Worm (Caenorhabditis elegans) whole organism, L1 larva: ENCODE measurements around the gene popl-1.

ENCODE experiments used
- C04F5.9 ChIP-seq: sonication (generic microtip); optimal IDR thresholded peaks from 2 replicates; lab custom pipeline; 2016; ENCODE audit warnings: missing genetic modification characterization, missing compliant biosample characterization
- C16A3.4 ChIP-seq: fragments of 150-350 bp; optimal IDR thresholded peaks from 2 replicates; lab custom pipeline; 2014; ENCODE audit warnings: missing biosample characterization, missing genetic modification characterization
- alr-1 ChIP-seq: fragments of 200-800 bp; sonication (Bioruptor generic); optimal IDR thresholded peaks from 2 replicates; lab custom pipeline; 2018; ENCODE audit warnings: borderline replicate concordance, mild to moderate bottlenecking, missing genetic modification characterization, missing compliant biosample characterization
- ama-1 ChIP-seq: fragments of 150-350 bp; optimal IDR thresholded peaks from 2 replicates; lab custom pipeline; 2014
- blmp-1 ChIP-seq: fragments of 150-350 bp; optimal IDR thresholded peaks from 2 replicates; lab custom pipeline; 2014; ENCODE audit warnings: missing biosample characterization, missing genetic modification characterization
- ceh-82 ChIP-seq, 3 experiments: fragments of 150-350 bp in 1 of 3; sonication (generic microtip) in 2 of 3; optimal IDR thresholded peaks; 2 replicates each; lab custom pipeline; 2014 to 2017; ENCODE audit warnings: missing biosample characterization in 3 of 3, missing genetic modification characterization in 3 of 3
- ceh-88 ChIP-seq: fragments of 200-800 bp; sonication (Bioruptor generic); IDR thresholded peaks from 2 replicates; pipeline ENCODE4 v1.3.6; 2022; ENCODE audit warnings: missing genetic modification characterization, missing compliant biosample characterization
- ceh-90 ChIP-seq: sonication (generic microtip); optimal IDR thresholded peaks from 2 replicates; lab custom pipeline; 2016; ENCODE audit warnings: missing genetic modification characterization, missing compliant biosample characterization
- ces-1 ChIP-seq: fragments of 150-350 bp; optimal IDR thresholded peaks from 2 replicates; lab custom pipeline; 2014; ENCODE audit warnings: missing biosample characterization, missing genetic modification reagents, missing genetic modification characterization
- efl-1 ChIP-seq, 4 experiments: fragments of 150-350 bp; optimal IDR thresholded peaks in 3 of 4; peaks in 1 of 4; 1 replicate in 1 of 4; 2 replicates in 3 of 4; lab custom pipeline; 2014; ENCODE audit warnings: missing biosample characterization in 2 of 4, missing genetic modification characterization in 2 of 4, missing genetic modification reagents in 2 of 4
- efl-3 ChIP-seq: fragments of 200-800 bp; sonication (Bioruptor generic); optimal IDR thresholded peaks from 2 replicates; lab custom pipeline; 2018; ENCODE audit warnings: mild to moderate bottlenecking, missing genetic modification characterization, missing compliant biosample characterization
- egl-13 ChIP-seq: sonication (generic microtip); optimal IDR thresholded peaks from 2 replicates; lab custom pipeline; 2016; ENCODE audit warnings: missing genotype, missing genetic modification reagents, missing genetic modification characterization, missing compliant biosample characterization
- fkh-10 ChIP-seq: sonication (generic microtip); optimal IDR thresholded peaks from 2 replicates; lab custom pipeline; 2017; ENCODE audit warnings: missing biosample characterization, missing genetic modification reagents, missing genetic modification characterization
- fkh-4 ChIP-seq: sonication (generic microtip); optimal IDR thresholded peaks from 2 replicates; lab custom pipeline; 2016; ENCODE audit warnings: missing compliant biosample characterization, missing genetic modification characterization, borderline replicate concordance
- fkh-8 ChIP-seq: sonication (generic microtip); optimal IDR thresholded peaks from 2 replicates; lab custom pipeline; 2016; ENCODE audit warnings: mild to moderate bottlenecking, missing genetic modification characterization, missing compliant biosample characterization
- grh-1 ChIP-seq: fragments of 200-800 bp; sonication (Bioruptor generic); IDR thresholded peaks from 2 replicates; pipeline ENCODE4 v1.3.6; 2022; ENCODE audit warnings: missing genetic modification reagents, missing genetic modification characterization, missing compliant biosample characterization
- hlh-17 ChIP-seq: fragments of 200-800 bp; sonication (Bioruptor generic); optimal IDR thresholded peaks from 2 replicates; lab custom pipeline; 2018; ENCODE audit warnings: missing genetic modification characterization, mild to moderate bottlenecking, missing compliant biosample characterization, moderate library complexity, borderline replicate concordance
- hlh-4 ChIP-seq: sonication (generic microtip); optimal IDR thresholded peaks from 2 replicates; lab custom pipeline; 2016; ENCODE audit warnings: mild to moderate bottlenecking, missing genetic modification characterization, missing compliant biosample characterization
- hpl-2 ChIP-seq: fragments of 150-350 bp; optimal IDR thresholded peaks from 2 replicates; lab custom pipeline; 2014; ENCODE audit warnings: missing biosample characterization, missing genetic modification reagents, missing genetic modification characterization
- isw-1 ChIP-seq: fragments of 200-800 bp; sonication (Bioruptor generic); IDR thresholded peaks from 2 replicates; pipeline ENCODE4 v1.3.6; 2022; ENCODE audit warnings: missing genetic modification characterization, missing compliant biosample characterization
- jun-1 ChIP-seq: fragments of 150-350 bp; optimal IDR thresholded peaks from 2 replicates; lab custom pipeline; 2014; ENCODE audit warnings: missing biosample characterization, missing genetic modification reagents, missing genetic modification characterization
- lin-13 ChIP-seq: fragments of 150-350 bp; optimal IDR thresholded peaks from 2 replicates; lab custom pipeline; 2014; ENCODE audit warnings: missing biosample characterization, missing genetic modification reagents, missing genetic modification characterization
- lin-14 ChIP-seq: fragments of 200-800 bp; sonication (Bioruptor generic); optimal IDR thresholded peaks from 2 replicates; lab custom pipeline; 2018; ENCODE audit warnings: mild to moderate bottlenecking, missing genetic modification characterization, moderate library complexity, missing compliant biosample characterization
- lin-35 ChIP-seq, 2 experiments: fragments of 150-350 bp; optimal IDR thresholded peaks; 2 replicates each; lab custom pipeline; 2014; ENCODE audit warnings: missing biosample characterization in 2 of 2, missing genetic modification characterization in 2 of 2, missing genetic modification reagents in 2 of 2
- lsy-2 ChIP-seq, 2 experiments: fragments of 150-350 bp; optimal IDR thresholded peaks; 2 replicates each; lab custom pipeline; 2014; ENCODE audit warnings: missing biosample characterization in 2 of 2, missing genetic modification characterization in 2 of 2
- mdl-1 ChIP-seq, 2 experiments: fragments of 150-350 bp; optimal IDR thresholded peaks; 2 replicates each; lab custom pipeline; 2014 to 2017; ENCODE audit warnings: missing biosample characterization in 2 of 2, missing genetic modification characterization in 2 of 2, inconsistent platforms in 1 of 2
- mef-2 ChIP-seq: fragments of 150-350 bp; optimal IDR thresholded peaks from 2 replicates; lab custom pipeline; 2014; ENCODE audit warnings: missing biosample characterization, missing genetic modification characterization
- nhr-11 ChIP-seq: fragments of 150-350 bp; optimal IDR thresholded peaks from 2 replicates; lab custom pipeline; 2014; ENCODE audit warnings: missing biosample characterization, missing genetic modification characterization
- nhr-19 ChIP-seq: fragments of 200-800 bp; sonication (Bioruptor generic); conservative IDR thresholded peaks from 2 replicates; pipeline ENCODE4 v1.3.6; 2022; ENCODE audit warnings: missing genetic modification characterization, missing compliant biosample characterization
- nhr-20 ChIP-seq: sonication (generic microtip); optimal IDR thresholded peaks from 2 replicates; lab custom pipeline; 2016; ENCODE audit warnings: mild to moderate bottlenecking, missing genetic modification characterization, missing compliant biosample characterization
- nhr-237 ChIP-seq: fragments of 150-350 bp; optimal IDR thresholded peaks from 2 replicates; lab custom pipeline; 2014; ENCODE audit warnings: missing biosample characterization, missing genetic modification characterization
- nhr-28 ChIP-seq: fragments of 150-350 bp; optimal IDR thresholded peaks from 2 replicates; lab custom pipeline; 2014; ENCODE audit warnings: missing biosample characterization, missing genetic modification characterization
- nhr-47 ChIP-seq: sonication (generic microtip); optimal IDR thresholded peaks from 2 replicates; lab custom pipeline; 2016; ENCODE audit warnings: mild to moderate bottlenecking, missing genetic modification characterization, moderate library complexity, missing compliant biosample characterization
- nhr-76 ChIP-seq: sonication (generic microtip); optimal IDR thresholded peaks from 2 replicates; lab custom pipeline; 2017; ENCODE audit warnings: missing biosample characterization, missing genetic modification characterization
- nhr-77 ChIP-seq: fragments of 150-350 bp; optimal IDR thresholded peaks from 2 replicates; lab custom pipeline; 2014; ENCODE audit warnings: missing biosample characterization, missing genetic modification characterization
- nhr-85 ChIP-seq: sonication (generic microtip); peaks from one replicate; lab custom pipeline; 2016; ENCODE audit warnings: missing genetic modification characterization, inconsistent platforms, missing compliant biosample characterization
- pag-3 ChIP-seq: sonication (generic microtip); optimal IDR thresholded peaks from 2 replicates; lab custom pipeline; 2017; ENCODE audit warnings: missing genetic modification characterization, mild to moderate bottlenecking, missing compliant biosample characterization, antibody characterized with exemption, borderline replicate concordance; ENCODE audit not compliant: insufficient read depth
- pqm-1 ChIP-seq: sonication (generic microtip); optimal IDR thresholded peaks from 3 replicates; lab custom pipeline; 2017; ENCODE audit warnings: missing biosample characterization, missing genetic modification characterization
- rnt-1 ChIP-seq: sonication (generic microtip); optimal IDR thresholded peaks from 2 replicates; lab custom pipeline; 2016; ENCODE audit warnings: mild to moderate bottlenecking, missing genetic modification characterization, moderate library complexity, missing compliant biosample characterization
- snu-23 ChIP-seq: sonication (generic microtip); optimal IDR thresholded peaks from 2 replicates; lab custom pipeline; 2016; ENCODE audit warnings: missing genetic modification characterization, missing compliant biosample characterization
- tlp-1 ChIP-seq: fragments of 150-350 bp; optimal IDR thresholded peaks from 2 replicates; lab custom pipeline; 2014; ENCODE audit warnings: missing biosample characterization, missing genetic modification characterization
- unc-30 ChIP-seq: sonication (generic microtip); optimal IDR thresholded peaks from 2 replicates; lab custom pipeline; 2017; ENCODE audit warnings: missing biosample characterization, missing genetic modification characterization
- unc-62 ChIP-seq: fragments of 150-350 bp; optimal IDR thresholded peaks from 2 replicates; lab custom pipeline; 2014; ENCODE audit warnings: missing biosample characterization, missing genetic modification reagents, missing genetic modification characterization
- unc-98 ChIP-seq: fragments of 200-800 bp; sonication (Bioruptor generic); IDR thresholded peaks from 2 replicates; pipeline ENCODE4 v1.3.6; 2022; ENCODE audit warnings: missing genetic modification characterization, missing compliant biosample characterization
- xbp-1 ChIP-seq: sonication (generic microtip); optimal IDR thresholded peaks from 2 replicates; lab custom pipeline; 2016; ENCODE audit warnings: missing genetic modification characterization, missing compliant biosample characterization
- ztf-11 ChIP-seq, 2 experiments: sonication (generic microtip); optimal IDR thresholded peaks; 2 replicates each; lab custom pipeline; 2016 to 2017; ENCODE audit warnings: missing genetic modification characterization in 2 of 2, missing biosample characterization in 1 of 2, missing compliant biosample characterization in 1 of 2
- ztf-4 ChIP-seq: fragments of 150-350 bp; optimal IDR thresholded peaks from 2 replicates; lab custom pipeline; 2014; ENCODE audit warnings: missing biosample characterization, missing genetic modification characterization

Gene popl-1

ce11 chrIII:6436308-6436707 is 5.6 kb upstream of the popl-1 start, which contains the start of gene C05D11.1:
C05D11.1 (plus strand) TSS chrIII:6436608.
- no peak for TF ChIP-seq lsy-2 (tag; optimal IDR thresholded peaks at IDR 0.05; lab: Kevin White, UChicago)

ce11 chrIII:6432939-6433338 is 2.2 kb upstream of the popl-1 start, which contains the start of gene vps-16:
vps-16 (plus strand) TSS chrIII:6433239.
- TF ChIP-seq nhr-47 (no peak), C04F5.9 (tag; lab: Kevin White, UChicago) (no peak), hlh-17 (GFP tag; lab: Kevin White, UChicago) (no peak), nhr-237 (no peak), nhr-11 (no peak), blmp-1 (tag; lab: Kevin White, UChicago) (no peak), efl-1 (optimal IDR thresholded peaks at IDR 0.05; lab: Kevin White, UChicago) (no peak), efl-1 (GFP tag; optimal IDR thresholded peaks at IDR 0.05 in 1 of 2; lab: Kevin White, UChicago) (no peak), hlh-4 (tag; lab: Kevin White, UChicago) (no peak), mdl-1 (tag; optimal IDR thresholded peaks at IDR 0.05; lab: Kevin White, UChicago) (no peak), unc-30 (tag; lab: Kevin White, UChicago) (no peak), ceh-90 (tag; lab: Kevin White, UChicago) (no peak), pqm-1 (tag; lab: Kevin White, UChicago) (no peak), fkh-4 (tag; lab: Kevin White, UChicago) (no peak), unc-62 (GFP tag; lab: Kevin White, UChicago) (no peak)
- TF ChIP-seq, all 84 proteins: peak for 0

- peak; percentile 52 for TF ChIP-seq nhr-85 (tag; lab: Kevin White, UChicago)
- TF ChIP-seq unc-30 (tag; lab: Kevin White, UChicago), result no peak
- TF ChIP-seq fkh-8, result peak; percentile 44
- no peak; the same call in 1 of the 2 replicates for TF ChIP-seq ceh-88 (GFP tag; lab: Robert Waterston, UW)
- TF ChIP-seq lin-14 (GFP tag; lab: Kevin White, UChicago), result peak; percentile 84
- no peak for TF ChIP-seq ama-1
- peak; percentile 59 for TF ChIP-seq lin-13 (GFP tag; lab: Kevin White, UChicago)
- TF ChIP-seq nhr-11, result no peak
- TF ChIP-seq isw-1, result peak; percentile 54
- TF ChIP-seq rnt-1, result peak; percentile 78
- TF ChIP-seq unc-98 (GFP tag; lab: Robert Waterston, UW), result no peak
- peak; percentile 62 for TF ChIP-seq fkh-10 (GFP tag; lab: Kevin White, UChicago)
- peak; percentile 68 for TF ChIP-seq xbp-1 (tag; lab: Kevin White, UChicago)
- TF ChIP-seq egl-13 (tag; lab: Kevin White, UChicago), result peak; percentile 64
- TF ChIP-seq lin-35 (GFP tag; optimal IDR thresholded peaks at IDR 0.05; lab: Kevin White, UChicago), result peak; percentile 80 to 88
- TF ChIP-seq alr-1 (tag; lab: Kevin White, UChicago), result no peak
- peak; percentile 87 for TF ChIP-seq ces-1
- TF ChIP-seq jun-1 (tag; lab: Kevin White, UChicago), result no peak
- TF ChIP-seq nhr-77 (tag; lab: Kevin White, UChicago), result peak; percentile 30
- peak; percentile 82 for TF ChIP-seq snu-23 (GFP tag; lab: Kevin White, UChicago)
- TF ChIP-seq pag-3 (tag; lab: Kevin White, UChicago), result no peak
- peak; percentile 75 for TF ChIP-seq nhr-19 (GFP tag; lab: Robert Waterston, UW)
- TF ChIP-seq hpl-2 (GFP tag; lab: Kevin White, UChicago), result no peak
- no peak for TF ChIP-seq tlp-1 (tag; lab: Kevin White, UChicago)
- TF ChIP-seq nhr-47, result peak; percentile 78
- no peak for TF ChIP-seq blmp-1 (tag; lab: Kevin White, UChicago)
- TF ChIP-seq ztf-4 (tag; lab: Kevin White, UChicago), result peak; percentile 49
- peak; percentile 78 for TF ChIP-seq nhr-20 (tag; lab: Kevin White, UChicago)
- TF ChIP-seq ztf-11 (tag; optimal IDR thresholded peaks at IDR 0.05; lab: Kevin White, UChicago), result peak in 1 of 2 experiments; percentile 46
- no peak for TF ChIP-seq mdl-1 (tag; optimal IDR thresholded peaks at IDR 0.05; lab: Kevin White, UChicago)
- TF ChIP-seq grh-1 (GFP tag; lab: Robert Waterston, UW), result no peak
- TF ChIP-seq hlh-17 (GFP tag; lab: Kevin White, UChicago), result no peak
- no peak for TF ChIP-seq mef-2 (tag; lab: Kevin White, UChicago)
- no peak for TF ChIP-seq nhr-28 (tag; lab: Kevin White, UChicago)
- no peak for TF ChIP-seq unc-62 (GFP tag; lab: Kevin White, UChicago)
- TF ChIP-seq nhr-76, result no peak
- TF ChIP-seq efl-3 (GFP tag; lab: Kevin White, UChicago), result no peak
- peak; percentile 93 for TF ChIP-seq C16A3.4
- TF ChIP-seq ceh-82 (tag; optimal IDR thresholded peaks at IDR 0.05; lab: Kevin White, UChicago), result peak; percentile 45 to 85 (median 60)
Measured at ce11 chrIII:6431766-6432228, 1.1 kb upstream of the popl-1 start, which contains the start of the genes mrps-17 and txdc-9. mrps-17 (minus strand) TSS chrIII:6431798. txdc-9 (plus strand) TSS chrIII:6432178.
